Worm (Caenorhabditis elegans): ENCODE data around the gene C44E12.1.

Gene C44E12.1

DNA sequence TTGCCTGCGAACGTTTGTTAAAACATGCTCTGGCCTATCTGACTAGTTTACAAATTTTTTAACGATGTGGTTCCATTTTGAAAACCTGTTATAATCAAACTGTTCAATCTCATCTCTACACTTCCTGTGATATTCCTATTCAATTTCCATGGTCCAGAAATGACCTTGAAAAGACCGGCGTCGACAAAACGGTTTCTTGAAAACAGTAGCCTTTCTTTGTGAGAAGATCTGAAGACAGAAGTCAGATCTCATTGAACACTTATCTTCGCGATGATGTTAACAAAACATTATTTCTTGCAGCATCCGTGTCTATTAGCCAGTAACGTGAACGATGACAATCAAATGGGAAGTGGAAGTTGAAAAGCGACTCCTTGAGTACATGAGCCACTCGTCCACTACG, at the start of gene C44E12.1:
C44E12.1 (plus strand) TSS at position 301 of the 400 bp plus-strand sequence.
- TF ChIP-seq him-1 (tag; optimal IDR thresholded peaks at IDR 0.05) (no peak), W03F9.2 (tag; optimal IDR thresholded peaks at IDR 0.05) (no peak), dao-5 (tag; optimal IDR thresholded peaks at IDR 0.05) (no peak)

ce11 chrX:7547696-7548095, 49.0 kb upstream of the C44E12.1 start:
- TF ChIP-seq him-1 (tag; optimal IDR thresholded peaks at IDR 0.05): no peak
- no peak for TF ChIP-seq dao-5 (tag; optimal IDR thresholded peaks at IDR 0.05)
- TF ChIP-seq W03F9.2 (tag; optimal IDR thresholded peaks at IDR 0.05): no peak

DNA sequence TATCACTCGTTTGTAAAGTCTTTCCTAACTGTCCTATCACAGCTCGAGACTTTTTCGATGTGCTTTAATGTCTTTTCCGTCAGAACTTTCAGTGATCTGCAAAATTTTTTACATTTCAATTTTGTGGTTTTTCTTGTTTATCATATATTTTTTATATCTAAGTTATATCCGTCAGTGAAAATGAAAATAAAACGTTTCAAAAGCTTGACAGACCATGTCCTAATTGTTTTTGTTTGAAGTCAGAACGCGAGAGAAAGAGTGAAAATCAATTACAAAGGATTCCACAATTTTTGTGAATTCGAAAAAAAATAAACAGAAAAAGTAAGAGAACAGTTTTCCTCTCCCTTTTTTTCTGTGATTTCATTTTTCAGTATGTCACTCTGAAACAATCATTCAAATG, 48.6 kb upstream of the C44E12.1 start, which contains the start of gene F46C8.1:
F46C8.1 (plus strand) TSS at position 301 of the 400 bp plus-strand sequence.
- no peak for TF ChIP-seq him-1 (tag; optimal IDR thresholded peaks at IDR 0.05)
- TF ChIP-seq W03F9.2 (tag; optimal IDR thresholded peaks at IDR 0.05): no peak
- TF ChIP-seq dao-5 (tag; optimal IDR thresholded peaks at IDR 0.05): no peak

DNA sequence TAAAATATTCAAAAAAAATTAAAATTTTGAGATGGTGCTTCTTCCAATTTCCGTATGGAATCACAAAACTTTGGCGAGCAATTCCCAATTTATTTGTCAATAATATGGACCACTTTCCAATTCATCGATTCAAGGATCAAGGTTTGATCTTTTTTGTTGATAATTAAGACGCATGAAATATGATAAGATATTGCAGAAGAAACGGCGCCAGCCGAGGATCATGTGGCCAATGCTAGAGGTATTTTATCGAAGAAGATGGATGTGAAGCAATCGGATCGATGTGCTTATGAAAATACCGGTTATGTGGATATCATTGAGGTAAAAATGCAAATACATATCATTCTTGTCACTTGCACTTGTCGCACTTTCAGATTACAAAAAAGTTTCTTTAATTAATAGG, 46.3 kb upstream of the C44E12.1 start:
- TF ChIP-seq him-1 (tag; optimal IDR thresholded peaks at IDR 0.05) (no peak), W03F9.2 (tag; optimal IDR thresholded peaks at IDR 0.05) (no peak), dao-5 (tag; optimal IDR thresholded peaks at IDR 0.05) (no peak)

DNA sequence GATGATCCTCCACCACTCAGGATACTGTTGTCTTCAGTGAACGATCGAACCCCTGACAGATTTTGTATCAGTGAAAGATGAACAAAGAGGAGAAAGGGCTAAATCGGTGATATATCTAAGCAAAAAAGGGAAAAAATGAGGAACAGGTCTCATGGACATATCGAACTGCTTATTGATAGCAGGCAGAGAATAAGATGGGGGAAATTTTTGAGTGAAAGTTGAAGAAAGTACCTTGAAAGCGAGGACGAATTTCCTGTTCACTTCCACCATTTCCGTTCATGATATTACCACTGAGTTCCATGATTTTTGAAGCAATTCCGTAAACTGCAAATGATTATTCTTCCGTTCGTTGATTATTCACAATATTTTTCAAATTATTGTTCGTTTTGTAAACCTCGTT, 43.4 kb upstream of the C44E12.1 start:
- TF ChIP-seq dao-5 (tag; optimal IDR thresholded peaks at IDR 0.05) (no peak), him-1 (tag; optimal IDR thresholded peaks at IDR 0.05) (no peak), W03F9.2 (tag; optimal IDR thresholded peaks at IDR 0.05) (no peak)

DNA sequence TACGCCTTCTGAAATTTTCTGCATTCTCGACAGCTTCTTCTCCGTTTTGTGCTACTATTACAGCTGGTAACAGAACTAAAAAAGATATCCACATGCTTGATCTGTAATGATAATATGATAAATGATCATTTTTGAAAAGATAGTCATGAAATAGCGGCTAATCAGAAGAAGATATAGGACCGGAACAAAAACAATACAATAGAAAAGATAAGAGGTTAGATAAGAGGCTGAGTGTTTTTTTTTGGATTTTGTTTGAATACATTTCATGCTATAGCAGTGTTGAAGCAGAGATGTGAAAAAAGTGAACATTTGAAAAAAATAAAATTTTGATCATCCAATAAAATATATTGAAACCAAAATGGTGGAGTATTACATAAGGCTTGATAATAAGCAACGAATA, 42.4 kb upstream of the C44E12.1 start, which contains the start of gene F46C8.8:
F46C8.8 (minus strand) TSS at position 101 of the 400 bp plus-strand sequence.
- TF ChIP-seq dao-5 (tag; optimal IDR thresholded peaks at IDR 0.05): no peak

DNA sequence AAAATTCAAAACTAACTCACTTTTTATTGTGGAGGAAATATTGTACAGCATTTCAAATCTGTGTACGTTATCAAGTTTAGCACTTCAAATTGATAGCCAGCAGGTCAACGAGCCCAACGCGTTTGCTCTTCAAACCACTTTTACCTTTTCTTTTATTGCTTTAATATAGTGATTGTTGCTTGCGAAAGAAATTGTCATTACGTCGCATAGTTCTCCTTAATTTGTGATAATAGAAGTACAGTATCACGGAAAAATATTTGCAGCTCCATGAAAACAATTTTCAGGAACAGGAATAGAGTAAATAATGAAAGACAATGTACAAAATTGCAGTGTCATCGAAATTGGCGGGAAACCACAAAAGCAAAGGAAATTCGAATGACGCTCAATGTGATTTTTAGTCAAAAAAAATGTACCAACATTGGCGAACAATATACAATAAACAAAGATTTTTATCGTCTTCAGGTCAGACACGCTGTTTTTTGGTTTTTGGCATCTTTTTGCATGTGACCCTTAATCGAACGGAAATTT, 37.7 kb upstream of the C44E12.1 start, which contains the start of the genes PDB1.1 and F08C6.5:
PDB1.1 (minus strand) TSS at position 158 of the 528 bp plus-strand sequence.
F08C6.5 (plus strand) TSS at position 478 of the 528 bp plus-strand sequence.
- TF ChIP-seq him-1 (tag; optimal IDR thresholded peaks at IDR 0.05) (no peak), W03F9.2 (tag; optimal IDR thresholded peaks at IDR 0.05) (no peak), dao-5 (tag; optimal IDR thresholded peaks at IDR 0.05) (no peak)

DNA sequence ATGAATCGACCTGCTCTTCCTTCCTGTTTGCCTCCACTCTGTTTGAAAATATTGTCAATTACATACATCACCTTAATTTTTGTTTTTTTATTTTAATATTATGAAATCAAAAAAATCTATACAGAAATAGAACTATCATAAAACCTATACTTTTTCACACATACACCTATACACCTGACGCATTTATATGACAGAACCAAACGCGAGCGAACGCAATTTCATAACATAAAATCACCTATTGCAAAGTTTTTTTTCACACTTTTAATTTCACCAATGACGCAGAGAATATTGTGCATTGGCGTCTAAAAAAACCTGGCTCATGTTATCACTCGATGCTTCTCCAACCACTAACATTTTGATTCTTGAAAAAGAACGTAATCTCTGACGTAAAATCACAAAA, 34.8 kb upstream of the C44E12.1 start:
- TF ChIP-seq W03F9.2 (tag; optimal IDR thresholded peaks at IDR 0.05): no peak
- no peak for TF ChIP-seq dao-5 (tag; optimal IDR thresholded peaks at IDR 0.05)
- TF ChIP-seq him-1 (tag; optimal IDR thresholded peaks at IDR 0.05): no peak

ce11 chrX:7562625-7563024, 34.1 kb upstream of the C44E12.1 start, which contains the start of gene sto-1:
sto-1 (plus strand) TSS chrX:7562824.
- TF ChIP-seq W03F9.2 (tag; optimal IDR thresholded peaks at IDR 0.05) (no peak), him-1 (tag; optimal IDR thresholded peaks at IDR 0.05) (no peak), dao-5 (tag; optimal IDR thresholded peaks at IDR 0.05) (no peak)

- no peak for TF ChIP-seq dao-5 (tag; optimal IDR thresholded peaks at IDR 0.05)
- TF ChIP-seq him-1 (tag; optimal IDR thresholded peaks at IDR 0.05): no peak
- no peak for TF ChIP-seq W03F9.2 (tag; optimal IDR thresholded peaks at IDR 0.05)
Measured at ce11 chrX:7563425-7563824, 33.3 kb upstream of the C44E12.1 start.

ce11 chrX:7565005-7565404, 31.7 kb upstream of the C44E12.1 start, which contains the start of gene vps-52:
vps-52 (plus strand) TSS chrX:7565323.
- TF ChIP-seq him-1 (tag; optimal IDR thresholded peaks at IDR 0.05) (no peak), W03F9.2 (tag; optimal IDR thresholded peaks at IDR 0.05) (no peak), dao-5 (tag; optimal IDR thresholded peaks at IDR 0.05) (no peak)

- TF ChIP-seq dao-5 (tag; optimal IDR thresholded peaks at IDR 0.05): no peak
Measured at ce11 chrX:7568684-7569289, 27.9 kb upstream of the C44E12.1 start.

DNA sequence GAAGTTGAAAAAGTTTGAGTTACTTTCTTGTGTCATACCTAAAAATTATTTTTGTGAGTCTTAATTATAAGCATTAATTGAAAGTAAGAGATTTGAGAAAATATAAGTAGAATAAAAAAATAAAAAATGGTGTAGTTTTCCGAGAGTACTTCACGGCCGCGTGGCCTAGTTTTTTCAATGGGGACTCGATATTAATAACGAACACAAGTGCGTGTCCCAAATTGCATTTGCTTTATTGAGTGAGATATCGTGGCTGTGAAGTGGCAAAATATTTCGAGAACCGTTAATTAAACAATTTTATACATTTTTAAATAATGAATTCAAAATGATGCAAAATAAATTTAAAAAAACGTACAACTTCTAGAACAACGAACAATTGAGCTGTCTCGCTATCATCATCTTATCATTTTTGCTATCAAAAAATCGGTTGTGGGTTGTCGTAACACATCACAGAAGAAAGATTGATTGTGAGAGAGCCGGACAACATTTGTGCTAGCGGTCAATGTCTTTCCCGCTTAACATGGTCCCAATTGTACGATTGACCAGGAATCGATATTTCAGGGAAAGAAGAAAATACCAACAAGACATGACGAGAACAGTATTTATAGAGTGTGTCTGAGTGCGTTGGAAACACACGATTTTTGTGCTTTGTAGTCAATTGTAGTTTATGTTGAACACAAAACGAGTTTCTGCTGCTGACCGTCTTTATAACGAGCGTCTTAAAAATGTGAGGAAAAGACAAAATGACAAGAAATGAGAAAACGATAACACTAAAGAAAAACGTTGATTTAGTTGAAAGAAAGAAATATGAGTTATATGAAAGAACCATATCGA, 26.8 kb upstream of the C44E12.1 start, which contains the start of gene apy-1:
apy-1 (minus strand) TSS at position 38 of the 834 bp plus-strand sequence.
- TF ChIP-seq dao-5 (tag; optimal IDR thresholded peaks at IDR 0.05) (no peak), W03F9.2 (tag; optimal IDR thresholded peaks at IDR 0.05) (no peak), him-1 (tag; optimal IDR thresholded peaks at IDR 0.05) (no peak)

- no peak for TF ChIP-seq him-1 (tag; optimal IDR thresholded peaks at IDR 0.05)
- TF ChIP-seq W03F9.2 (tag; optimal IDR thresholded peaks at IDR 0.05): no peak
- TF ChIP-seq dao-5 (tag; optimal IDR thresholded peaks at IDR 0.05): no peak
Measured at ce11 chrX:7572057-7572456, 24.7 kb upstream of the C44E12.1 start, which contains the start of gene pcyt-1. pcyt-1 (plus strand) TSS chrX:7572357.

Measured in whole organism, L4/young adult.